Fruit fly (Drosophila melanogaster) Kc167 (cell line): Measurements from ENCODE around the gene CG6870.

Source experiments
- Myc ChIP-seq: fragments of >200 bp; optimal IDR thresholded peaks from 2 replicates; lab custom pipeline; 2017; ENCODE audit warnings: missing external identifiers
- h ChIP-seq: fragments of >200 bp; optimal IDR thresholded peaks from 3 replicates; lab custom pipeline; 2018; ENCODE audit warnings: missing external identifiers

DNA sequence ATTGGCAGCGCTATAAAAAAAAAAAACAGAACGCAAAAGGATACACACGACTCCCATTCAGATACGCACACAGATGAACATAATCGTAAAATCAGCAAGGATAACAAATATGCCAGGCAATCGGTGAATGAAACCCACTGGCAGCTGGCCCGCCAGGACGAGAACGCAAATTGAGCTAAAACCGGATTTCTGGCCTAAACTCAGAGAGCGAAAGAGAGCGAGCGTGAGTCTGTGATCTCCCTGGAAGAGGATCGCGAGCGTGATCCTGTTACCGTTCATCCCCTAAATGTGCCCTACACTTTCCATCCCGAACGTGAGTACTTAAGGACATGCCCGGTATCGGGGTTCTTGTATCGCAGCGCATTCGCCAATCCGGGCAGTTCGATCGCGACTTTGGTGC is 26.4 kb downstream of the CG6870 start:
- TF ChIP-seq h (lab: Kevin White, UChicago), result no peak
- no peak for TF ChIP-seq Myc (lab: Kevin White, UChicago)
